Fruit fly (Drosophila melanogaster) whole organism, prepupa: ENCODE results near the gene Pvf2.

Experiments
- CG11294 ChIP-seq: fragments of 200-800 bp; sonication (Bioruptor generic); IDR thresholded peaks from 2 replicates; pipeline ENCODE4 v1.3.6; 2022; ENCODE audit warnings: missing biosample characterization, missing genetic modification characterization
- CG11762 ChIP-seq: fragments of 200-800 bp; sonication (Bioruptor generic); optimal IDR thresholded peaks from 3 replicates; lab custom pipeline; 2016; ENCODE audit warnings: missing biosample characterization, missing genetic modification characterization; ENCODE audit not compliant: insufficient read depth
- CG15336 ChIP-seq: fragments of 200-800 bp; sonication (Bioruptor generic); IDR thresholded peaks from 2 replicates; pipeline ENCODE4 v1.3.6; 2022; ENCODE audit warnings: missing biosample characterization, missing genetic modification characterization
- CG16779 ChIP-seq: fragments of 200-800 bp; sonication (Bioruptor generic); optimal IDR thresholded peaks from 3 replicates; lab custom pipeline; 2017; ENCODE audit warnings: missing biosample characterization, mild to moderate bottlenecking, missing genetic modification characterization
- CG31627 ChIP-seq: fragments of 200-800 bp; sonication (Bioruptor generic); optimal IDR thresholded peaks from 3 replicates; lab custom pipeline; 2016; ENCODE audit warnings: missing biosample characterization, missing genetic modification characterization
- CG32006 ChIP-seq: fragments of 200-800 bp; sonication (Bioruptor generic); optimal IDR thresholded peaks from 3 replicates; lab custom pipeline; 2017; ENCODE audit warnings: missing biosample characterization, mild to moderate bottlenecking, missing genetic modification characterization
- CG34406 ChIP-seq: fragments of 200-800 bp; sonication (Bioruptor generic); optimal IDR thresholded peaks from 3 replicates; lab custom pipeline; 2016; ENCODE audit warnings: missing biosample characterization, missing genetic modification characterization
- CG3919 ChIP-seq: fragments of 200-800 bp; sonication (Bioruptor generic); optimal IDR thresholded peaks from 3 replicates; lab custom pipeline; 2016; ENCODE audit warnings: missing biosample characterization, missing genetic modification characterization
- CG4318 ChIP-seq: fragments of 200-800 bp; sonication (Bioruptor generic); optimal IDR thresholded peaks from 3 replicates; lab custom pipeline; 2017; ENCODE audit warnings: missing biosample characterization, mild to moderate bottlenecking, missing genetic modification characterization
- CG6163 ChIP-seq: fragments of 200-800 bp; sonication (Bioruptor generic); IDR thresholded peaks from 3 replicates; pipeline ENCODE4 v1.3.6; 2022; ENCODE audit warnings: missing biosample characterization, missing genetic modification characterization
- CG6792 ChIP-seq: fragments of 200-800 bp; sonication (Bioruptor generic); optimal IDR thresholded peaks from 3 replicates; lab custom pipeline; 2016; ENCODE audit warnings: missing biosample characterization, missing genetic modification characterization
- CG8119 ChIP-seq: fragments of 200-800 bp; sonication (Bioruptor generic); IDR thresholded peaks from 3 replicates; pipeline ENCODE4 v1.3.6; 2022; ENCODE audit warnings: missing biosample characterization, missing genetic modification characterization
- CG8319 ChIP-seq: fragments of 200-800 bp; sonication (Bioruptor generic); optimal IDR thresholded peaks from 3 replicates; lab custom pipeline; 2016; ENCODE audit warnings: missing biosample characterization, missing genetic modification characterization
- CG8632 ChIP-seq: fragments of 200-800 bp; sonication (Bioruptor generic); optimal IDR thresholded peaks from 3 replicates; lab custom pipeline; 2016; ENCODE audit warnings: missing biosample characterization, missing genetic modification characterization
- CG9139 ChIP-seq: fragments of 200-800 bp; sonication (Bioruptor generic); optimal IDR thresholded peaks from 3 replicates; lab custom pipeline; 2017; ENCODE audit warnings: missing biosample characterization, mild to moderate bottlenecking, missing genetic modification characterization
- Eip75B ChIP-seq: fragments of 200-800 bp; sonication (Bioruptor generic); optimal IDR thresholded peaks from 3 replicates; lab custom pipeline; 2016; ENCODE audit warnings: missing biosample characterization, missing genetic modification characterization
- Eip78C ChIP-seq: fragments of 200-800 bp; sonication (Bioruptor generic); peaks from one replicate; lab custom pipeline; 2016; ENCODE audit warnings: missing biosample characterization, missing genetic modification characterization
- Eip93F ChIP-seq: fragments of 200-800 bp; sonication (Bioruptor generic); optimal IDR thresholded peaks from 2 replicates; lab custom pipeline; 2016; ENCODE audit warnings: missing biosample characterization, mild to moderate bottlenecking, missing genetic modification characterization
- Ets21C ChIP-seq: fragments of 200-800 bp; sonication (Bioruptor generic); optimal IDR thresholded peaks from 3 replicates; lab custom pipeline; 2016; ENCODE audit warnings: missing biosample characterization, missing genetic modification characterization
- Ets96B ChIP-seq: fragments of 200-800 bp; optimal IDR thresholded peaks from 2 replicates; lab custom pipeline; 2019; ENCODE audit warnings: missing biosample characterization, mild to moderate bottlenecking, missing genetic modification characterization, moderate library complexity
- Gug ChIP-seq: fragments of 200-800 bp; sonication (Bioruptor generic); IDR thresholded peaks from 2 replicates; pipeline ENCODE4 v1.3.6; 2022; ENCODE audit warnings: missing biosample characterization, missing genetic modification characterization
- Hr38 ChIP-seq: sonication (Bioruptor generic); optimal IDR thresholded peaks from 2 replicates; lab custom pipeline; 2016; ENCODE audit warnings: missing biosample characterization, missing genetic modification characterization
- Hr4 ChIP-seq: fragments of 200-800 bp; sonication (Bioruptor generic); optimal IDR thresholded peaks from 3 replicates; lab custom pipeline; 2016; ENCODE audit warnings: missing biosample characterization, missing genetic modification characterization
- Lpt ChIP-seq: fragments of 200-800 bp; sonication (Bioruptor generic); optimal IDR thresholded peaks from 3 replicates; lab custom pipeline; 2016; ENCODE audit warnings: missing biosample characterization, missing genetic modification characterization
- Met ChIP-seq: fragments of 200-800 bp; sonication (Bioruptor generic); optimal IDR thresholded peaks from 3 replicates; lab custom pipeline; 2016; ENCODE audit warnings: missing biosample characterization, missing genetic modification characterization
- OdsH ChIP-seq: fragments of 200-800 bp; sonication (Bioruptor generic); optimal IDR thresholded peaks from 3 replicates; lab custom pipeline; 2016; ENCODE audit warnings: missing biosample characterization, missing genetic modification characterization
- Smox ChIP-seq: fragments of 200-800 bp; sonication (Bioruptor generic); optimal IDR thresholded peaks from 3 replicates; lab custom pipeline; 2016; ENCODE audit warnings: missing biosample characterization, missing genetic modification characterization
- Sox14 ChIP-seq: fragments of 200-800 bp; sonication (Bioruptor generic); optimal IDR thresholded peaks from 3 replicates; lab custom pipeline; 2016; ENCODE audit warnings: missing biosample characterization, missing genetic modification characterization
- Sox15 ChIP-seq: fragments of 200-800 bp; sonication (Bioruptor generic); optimal IDR thresholded peaks from 3 replicates; lab custom pipeline; 2016; ENCODE audit warnings: missing biosample characterization, missing genetic modification characterization
- acj6 ChIP-seq: fragments of 200-800 bp; sonication (Bioruptor generic); optimal IDR thresholded peaks from 3 replicates; lab custom pipeline; 2016; ENCODE audit warnings: missing biosample characterization, missing genetic modification characterization
- cyc ChIP-seq: fragments of 200-800 bp; sonication (Bioruptor generic); optimal IDR thresholded peaks from 3 replicates; lab custom pipeline; 2016; ENCODE audit warnings: missing biosample characterization, missing genetic modification characterization
- dac ChIP-seq: fragments of 200-800 bp; sonication (Bioruptor generic); optimal IDR thresholded peaks from 2 replicates; lab custom pipeline; 2017; ENCODE audit warnings: missing biosample characterization, mild to moderate bottlenecking, missing genetic modification characterization
- dsx ChIP-seq: fragments of 200-800 bp; optimal IDR thresholded peaks from 3 replicates; lab custom pipeline; 2019; ENCODE audit warnings: missing biosample characterization, mild to moderate bottlenecking, missing genetic modification characterization, moderate library complexity; ENCODE audit not compliant: poor library complexity, severe bottlenecking
- eg ChIP-seq: fragments of 200-800 bp; sonication (Bioruptor generic); IDR thresholded peaks from 3 replicates; pipeline ENCODE4 v1.3.6; 2022; ENCODE audit warnings: missing biosample characterization, missing genetic modification characterization
- lz ChIP-seq: fragments of 200-800 bp; sonication (Bioruptor generic); optimal IDR thresholded peaks from 3 replicates; lab custom pipeline; 2016; ENCODE audit warnings: missing biosample characterization, missing genetic modification characterization
- pdm3 ChIP-seq: fragments of 200-800 bp; sonication (Bioruptor generic); optimal IDR thresholded peaks from 3 replicates; lab custom pipeline; 2016; ENCODE audit warnings: missing biosample characterization, missing genetic modification characterization
- salr ChIP-seq, 2 experiments: fragments of 200-800 bp; sonication (Bioruptor generic); optimal IDR thresholded peaks; 3 replicates each; lab custom pipeline; 2016 to 2018; ENCODE audit warnings: missing biosample characterization in 2 of 2, missing genetic modification characterization in 2 of 2, mild to moderate bottlenecking in 1 of 2
- spab ChIP-seq: fragments of 200-800 bp; sonication (Bioruptor generic); optimal IDR thresholded peaks from 2 replicates; lab custom pipeline; 2017; ENCODE audit warnings: missing biosample characterization, mild to moderate bottlenecking, missing genetic modification characterization, missing genetic modification reagents
- ss ChIP-seq, 2 experiments: fragments of 200-800 bp; sonication (Bioruptor generic); optimal IDR thresholded peaks; 2 replicates in 1 of 2; 3 replicates in 1 of 2; lab custom pipeline; 2017 to 2018; ENCODE audit warnings: mild to moderate bottlenecking in 2 of 2, missing biosample characterization in 2 of 2, missing genetic modification characterization in 2 of 2, moderate library complexity in 1 of 2
- svp ChIP-seq: fragments of 200-800 bp; sonication (Bioruptor generic); peaks from one replicate; lab custom pipeline; 2016; ENCODE audit warnings: missing biosample characterization, missing genetic modification characterization
- topi ChIP-seq: fragments of 200-800 bp; sonication (Bioruptor generic); optimal IDR thresholded peaks from 3 replicates; lab custom pipeline; 2016; ENCODE audit warnings: missing biosample characterization, missing genetic modification characterization

Pvf2 gene

DNA sequence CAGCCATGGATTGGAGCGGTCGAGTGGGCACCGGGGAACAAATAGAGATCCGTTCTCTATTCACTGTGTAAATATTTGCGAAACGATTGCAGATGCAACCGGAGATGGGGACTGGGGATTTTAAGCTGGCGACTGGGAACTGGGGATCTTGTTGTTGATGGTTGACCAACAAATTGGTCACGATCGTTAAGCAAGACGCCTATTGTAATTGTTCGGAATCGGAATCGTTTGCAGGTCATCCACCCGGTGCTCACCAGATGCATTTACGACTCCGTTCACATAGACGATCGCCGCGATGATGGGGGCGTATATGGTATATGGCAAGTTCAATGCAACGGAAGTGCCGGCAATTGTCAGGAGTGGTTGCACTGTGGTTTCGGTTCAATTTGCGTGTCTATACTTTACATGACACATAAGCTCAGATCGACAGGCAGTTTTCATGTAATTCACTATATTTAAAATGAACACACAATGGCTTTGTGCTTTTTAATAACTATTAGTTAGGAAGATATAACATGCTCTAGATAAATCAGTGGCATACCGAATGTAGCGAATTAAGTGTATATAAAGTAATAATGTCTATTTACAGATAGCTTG is 33.9 kb upstream of the Pvf2 start (continued):
- no peak for TF ChIP-seq CG31627 (GFP tag; lab: Kevin White, UChicago)
- no peak for TF ChIP-seq salr (GFP tag; optimal IDR thresholded peaks at IDR 0.05; lab: Kevin White, UChicago)
- TF ChIP-seq, all 60 proteins: peak for 8

- TF ChIP-seq CG11294 (GFP tag; lab: Robert Waterston, UW) (0 out of 2 replicates have a peak, but pooled peaks have one; percentile 11), Eip75B (GFP tag; lab: Kevin White, UChicago) (no peak), CG32006 (GFP tag; lab: Kevin White, UChicago) (peak; percentile 62), topi (GFP tag; lab: Kevin White, UChicago) (no peak), salr (GFP tag; optimal IDR thresholded peaks at IDR 0.05; lab: Kevin White, UChicago) (peak in 1 of 2 experiments; percentile 11), Lpt (peak; percentile 23), Eip93F (GFP tag; lab: Kevin White, UChicago) (no peak), CG8119 (GFP tag; lab: Robert Waterston, UW) (0 out of 3 replicates have a peak, but pooled peaks have one; percentile 14), CG4318 (GFP tag; lab: Kevin White, UChicago) (peak; percentile 16), eg (GFP tag; lab: Robert Waterston, UW) (0 out of 3 replicates have a peak, but pooled peaks have one; percentile 16), Eip78C (GFP tag; lab: Kevin White, UChicago) (peak; percentile 66), CG15336 (peak; percentile 27; the same call in 1 of the 2 replicates), acj6 (GFP tag; lab: Kevin White, UChicago) (peak; percentile 21), Hr38 (GFP tag; lab: Kevin White, UChicago) (no peak), Hr4 (GFP tag; lab: Kevin White, UChicago) (peak; percentile 64)
These were observed 33.2 kb upstream of the Pvf2 start for dm6 chr2L:7117552-7118144.

- TF ChIP-seq Ets96B (tag; lab: Kevin White, UChicago) (no peak), Hr38 (GFP tag; lab: Kevin White, UChicago) (no peak), spab (GFP tag; lab: Kevin White, UChicago) (no peak), dac (GFP tag; lab: Kevin White, UChicago) (no peak), CG9139 (GFP tag; lab: Kevin White, UChicago) (no peak)
These were observed 29.7 kb upstream of the Pvf2 start for dm6 chr2L:7114159-7114558.

dm6 chr2L:7110318-7110717 is 25.9 kb upstream of the Pvf2 start:
- no peak for TF ChIP-seq CG16779 (tag; lab: Kevin White, UChicago)
- TF ChIP-seq lz (GFP tag; lab: Kevin White, UChicago): no peak
- no peak for TF ChIP-seq ss (GFP tag; optimal IDR thresholded peaks at IDR 0.05; lab: Kevin White, UChicago)
- no peak for TF ChIP-seq CG34406 (GFP tag; lab: Kevin White, UChicago)
- TF ChIP-seq svp (GFP tag; lab: Kevin White, UChicago): no peak
- TF ChIP-seq acj6 (GFP tag; lab: Kevin White, UChicago): no peak
- TF ChIP-seq CG31627 (GFP tag; lab: Kevin White, UChicago): no peak
- TF ChIP-seq Smox: no peak
- TF ChIP-seq CG11762 (GFP tag; lab: Kevin White, UChicago): no peak
- no peak for TF ChIP-seq topi (GFP tag; lab: Kevin White, UChicago)

- TF ChIP-seq OdsH (GFP tag; lab: Kevin White, UChicago): peak; percentile 18
- TF ChIP-seq cyc (GFP tag; lab: Kevin White, UChicago): no peak
- no peak for TF ChIP-seq Gug (GFP tag; lab: Robert Waterston, UW)
- TF ChIP-seq CG11294 (GFP tag; lab: Robert Waterston, UW): no peak
- TF ChIP-seq Met (GFP tag; lab: Kevin White, UChicago): peak; percentile 12
- no peak for TF ChIP-seq lz (GFP tag; lab: Kevin White, UChicago)
- TF ChIP-seq CG3919: peak; percentile 10
- no peak for TF ChIP-seq CG8319 (GFP tag; lab: Kevin White, UChicago)
- TF ChIP-seq CG8119 (GFP tag; lab: Robert Waterston, UW): peak; percentile 53; the same call in 2 of the 3 replicates
- TF ChIP-seq acj6 (GFP tag; lab: Kevin White, UChicago): no peak
- no peak for TF ChIP-seq dac (GFP tag; lab: Kevin White, UChicago)
- no peak for TF ChIP-seq Sox15
- TF ChIP-seq spab (GFP tag; lab: Kevin White, UChicago): no peak
- peak; percentile 10 for TF ChIP-seq pdm3
- no peak for TF ChIP-seq Eip93F (GFP tag; lab: Kevin White, UChicago)
- no peak for TF ChIP-seq dsx (GFP tag; lab: Kevin White, UChicago)
- no peak for TF ChIP-seq CG16779 (tag; lab: Kevin White, UChicago)
- peak; percentile 18 for TF ChIP-seq topi (GFP tag; lab: Kevin White, UChicago)
- TF ChIP-seq CG34406 (GFP tag; lab: Kevin White, UChicago): peak; percentile 4
- no peak for TF ChIP-seq CG6792 (GFP tag; lab: Kevin White, UChicago)
- TF ChIP-seq CG6163: no peak
- TF ChIP-seq Sox14 (GFP tag; lab: Kevin White, UChicago): no peak
- TF ChIP-seq Ets21C: no peak
- no peak for TF ChIP-seq CG8632 (GFP tag; lab: Kevin White, UChicago)
These were observed 23.5 kb upstream of the Pvf2 start for dm6 chr2L:7107890-7108289.
